Fruit fly (Drosophila melanogaster): Measurements from ENCODE around the gene CG17129.
A peak's percentile ranks its signal among the peaks of the same experiment; 100 is the strongest.

The CG17129 gene

DNA sequence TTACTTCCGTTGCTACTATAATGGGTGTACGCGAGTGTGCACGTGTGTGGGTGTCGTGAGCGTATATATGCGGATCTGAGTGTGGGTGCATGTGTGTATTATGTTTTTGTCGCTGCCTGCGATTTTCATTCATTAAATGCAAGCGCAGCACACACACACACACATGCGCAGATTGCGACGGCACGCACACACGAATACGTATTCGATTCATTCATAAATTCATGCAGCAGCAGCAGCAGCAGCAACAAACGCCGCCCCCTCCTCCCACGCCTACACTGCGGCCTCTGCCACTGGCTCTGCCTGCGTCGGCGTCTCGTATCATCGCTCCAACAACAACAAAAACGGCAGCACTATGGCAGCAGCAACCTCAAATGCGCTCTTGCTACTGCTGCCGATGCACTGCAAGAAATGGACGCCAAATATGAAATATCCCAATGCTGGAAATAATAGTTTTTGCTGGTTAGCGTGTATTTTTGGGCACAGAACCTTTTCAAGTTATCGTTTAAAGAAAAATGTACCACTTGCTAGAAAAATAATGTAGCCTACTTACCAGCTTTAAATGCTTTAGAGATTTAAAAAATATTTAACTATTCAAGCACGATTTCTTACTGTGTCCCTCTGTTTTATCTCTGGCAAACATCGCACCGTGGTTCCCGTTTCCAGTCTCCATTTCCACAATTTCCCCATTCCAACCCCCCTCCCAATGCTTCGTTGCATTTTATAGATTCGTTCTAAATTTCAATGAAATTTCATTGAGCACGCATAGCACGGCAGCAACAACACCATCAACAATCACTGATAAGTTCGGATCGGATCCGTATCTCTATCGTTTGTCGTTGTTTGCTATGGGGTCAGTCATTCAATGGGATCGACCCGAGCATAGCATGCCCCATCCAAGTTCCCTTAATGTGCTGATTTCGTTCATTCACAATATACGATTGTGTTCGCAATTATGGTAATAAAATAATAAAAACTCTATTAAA is 46.6 kb downstream of the CG17129 start:
- TF ChIP-seq Doc3 (GFP tag; IDR thresholded peaks at IDR 0.05; ENCODE audit: partially characterized antibody) (no peak), Mad (GFP tag; optimal IDR thresholded peaks at IDR 0.05) (peak; percentile 78), CG12391 (tag; optimal IDR thresholded peaks at IDR 0.05) (peak; percentile 88), dimm (GFP tag; IDR thresholded peaks at IDR 0.05) (peak; percentile 77), CG3065 (GFP tag; optimal IDR thresholded peaks at IDR 0.05) (peak; percentile 73), Fer3 (tag; optimal IDR thresholded peaks at IDR 0.05) (peak; percentile 58), CG13287 (GFP tag; IDR thresholded peaks at IDR 0.05; ENCODE audit: partially characterized antibody) (no peak), CG5180 (GFP tag; optimal IDR thresholded peaks at IDR 0.05) (peak; percentile 58), sr (GFP tag; IDR thresholded peaks at IDR 0.05) (peak; percentile 92; the same call in 2 of the 3 replicates), Six4 (GFP tag; optimal IDR thresholded peaks at IDR 0.05) (peak; percentile 88), CTCF (GFP tag; optimal IDR thresholded peaks at IDR 0.05) (peak; percentile 55), CG3847 (GFP tag; IDR thresholded peaks at IDR 0.05) (peak; percentile 57; the same call in 1 of the 2 replicates), HHEX (GFP tag; optimal IDR thresholded peaks at IDR 0.05) (peak; percentile 51), Trl (optimal IDR thresholded peaks at IDR 0.05) (no peak), Trl (GFP tag; optimal IDR thresholded peaks at IDR 0.05) (peak; percentile 85), CG7271 (tag; optimal IDR thresholded peaks at IDR 0.05) (no peak), B-H1 (GFP tag; IDR thresholded peaks at IDR 0.05) (peak; percentile 76), CG10543 (GFP tag; optimal IDR thresholded peaks at IDR 0.05) (peak; percentile 17), salm (tag; optimal IDR thresholded peaks at IDR 0.05) (peak; percentile 59), CG8388 (GFP tag; optimal IDR thresholded peaks at IDR 0.05) (peak; percentile 91), stc (GFP tag; IDR thresholded peaks at IDR 0.05) (peak; percentile 86), ewg (GFP tag; optimal IDR thresholded peaks at IDR 0.05) (peak; percentile 87), CG17328 (GFP tag; IDR thresholded peaks at IDR 0.05) (peak; percentile 93), Dek (tag; optimal IDR thresholded peaks at IDR 0.05) (peak; percentile 67), Meics (GFP tag; optimal IDR thresholded peaks at IDR 0.05) (peak; percentile 47), Sry-β (GFP tag; optimal IDR thresholded peaks at IDR 0.05) (peak; percentile 25), Poxn (GFP tag; IDR thresholded peaks at IDR 0.05) (no peak), ap (GFP tag; IDR thresholded peaks at IDR 0.05) (peak; percentile 86), CG6765 (GFP tag; optimal IDR thresholded peaks at IDR 0.05) (peak; percentile 11), CG14014 (GFP tag; IDR thresholded peaks at IDR 0.05) (peak; percentile 51), CG17612 (GFP tag; IDR thresholded peaks at IDR 0.05) (no peak), inv (GFP tag; IDR thresholded peaks at IDR 0.05; ENCODE audit: partially characterized antibody) (no peak), CG18476 (GFP tag; optimal IDR thresholded peaks at IDR 0.05) (peak; percentile 65), lilli (GFP tag; optimal IDR thresholded peaks at IDR 0.05) (peak; percentile 72), CG10565 (GFP tag; optimal IDR thresholded peaks at IDR 0.05) (peak; percentile 58), CG18619 (GFP tag; optimal IDR thresholded peaks at IDR 0.05) (peak; percentile 77), HLH3B (GFP tag; IDR thresholded peaks at IDR 0.05) (peak; percentile 88), Hmr (GFP tag; optimal IDR thresholded peaks at IDR 0.05) (peak; percentile 23), Oli (tag; optimal IDR thresholded peaks at IDR 0.05) (peak; percentile 91), Ets97D (GFP tag; optimal IDR thresholded peaks at IDR 0.05) (peak; percentile 35), H2.0 (GFP tag; IDR thresholded peaks at IDR 0.05) (peak; percentile 76), CG7963 (GFP tag; IDR thresholded peaks at IDR 0.05; ENCODE audit: partially characterized antibody) (no peak), tgo (GFP tag; IDR thresholded peaks at IDR 0.05) (peak; percentile 68), CG34376 (GFP tag; optimal IDR thresholded peaks at IDR 0.05) (peak; percentile 61), jing (GFP tag; optimal IDR thresholded peaks at IDR 0.05) (peak; percentile 86), CG12219 (GFP tag; optimal IDR thresholded peaks at IDR 0.05) (peak; percentile 76), Atf6 (GFP tag; IDR thresholded peaks at IDR 0.05) (peak; percentile 63; the same call in 1 of the 2 replicates), CG13424 (tag; optimal IDR thresholded peaks at IDR 0.05) (peak; percentile 85), CG18764 (GFP tag; optimal IDR thresholded peaks at IDR 0.05) (peak; percentile 68)
